Fruit fly (Drosophila melanogaster) Kc167 (cell line): ENCODE measurements around the gene CG4080.

ENCODE experiments used
- Myc ChIP-seq: fragments of >200 bp; optimal IDR thresholded peaks from 2 replicates; lab custom pipeline; 2017; ENCODE audit warnings: missing external identifiers
- Sin3A ChIP-seq: fragments of >200 bp; optimal IDR thresholded peaks from 2 replicates; lab custom pipeline; 2018; ENCODE audit warnings: missing external identifiers
- h ChIP-seq: fragments of >200 bp; optimal IDR thresholded peaks from 3 replicates; lab custom pipeline; 2018; ENCODE audit warnings: missing external identifiers
- insv ChIP-seq: fragments of >200 bp; optimal IDR thresholded peaks from 3 replicates; lab custom pipeline; 2018; ENCODE audit warnings: missing external identifiers
- psq ChIP-seq: fragments of >200 bp; optimal IDR thresholded peaks from 2 replicates; lab custom pipeline; 2017; ENCODE audit warnings: missing external identifiers
- ttk ChIP-seq: sonication (Bioruptor generic); optimal IDR thresholded peaks from 2 replicates; lab custom pipeline; 2017; ENCODE audit warnings: missing external identifiers

DNA sequence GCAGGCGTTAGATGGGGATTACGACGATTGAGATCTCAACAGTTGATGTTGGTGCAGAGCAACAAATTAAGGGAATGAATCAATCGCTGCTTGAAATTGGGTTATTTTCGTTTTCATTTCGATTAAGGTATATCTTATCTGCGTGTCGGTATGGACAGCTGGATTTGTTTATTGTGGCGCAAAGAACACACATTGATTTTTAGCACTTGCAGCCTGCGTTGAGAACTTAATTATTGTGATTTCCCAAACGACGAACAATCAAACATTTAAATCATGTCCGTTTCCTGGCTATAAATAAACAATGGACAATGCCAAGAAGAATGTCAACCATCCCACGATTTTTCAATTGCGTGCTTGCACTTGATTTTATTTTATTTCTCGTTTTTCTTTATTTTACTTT is 999 bp downstream of the CG4080 start:
- no peak for TF ChIP-seq psq (lab: Kevin White, UChicago)
- TF ChIP-seq Sin3A (lab: Kevin White, UChicago): no peak
- TF ChIP-seq insv (lab: Kevin White, UChicago): no peak
- no peak for TF ChIP-seq ttk (lab: Kevin White, UChicago)
- no peak for TF ChIP-seq Myc (lab: Kevin White, UChicago)
- no peak for TF ChIP-seq h (lab: Kevin White, UChicago)
